Fruit fly (Drosophila melanogaster): Measurements from ENCODE around the gene Uba4.
A peak's percentile ranks its signal among the peaks of the same experiment; 100 is the strongest.

Gene Uba4

DNA sequence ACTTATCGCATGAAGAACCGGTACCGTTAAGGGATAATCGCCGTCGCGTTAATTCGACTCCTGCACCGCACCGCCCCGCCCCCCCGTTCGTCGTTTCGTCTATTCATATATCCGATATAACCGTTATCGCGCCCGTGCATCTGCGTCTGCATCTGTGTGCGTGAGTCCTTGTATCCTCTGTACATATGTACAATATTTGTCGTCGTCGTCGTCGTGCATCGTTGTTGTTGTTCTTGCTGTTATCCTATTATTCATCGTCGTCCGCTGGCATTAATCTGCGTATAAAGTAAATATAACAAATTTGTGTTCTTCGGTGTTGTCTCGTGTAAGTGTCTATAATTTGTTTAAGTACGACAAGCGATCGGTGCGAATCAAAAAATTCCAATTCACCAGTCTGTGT lies 27.4 kb downstream of the Uba4 start:
- TF ChIP-seq sv (GFP tag; optimal IDR thresholded peaks at IDR 0.05): no peak
- no peak for TF ChIP-seq Mio (GFP tag; optimal IDR thresholded peaks at IDR 0.05)
- no peak for TF ChIP-seq Sp1 (GFP tag; optimal IDR thresholded peaks at IDR 0.05)
- TF ChIP-seq tai (GFP tag; optimal IDR thresholded peaks at IDR 0.05): no peak
- TF ChIP-seq GATAd (GFP tag; optimal IDR thresholded peaks at IDR 0.05): no peak
- TF ChIP-seq psq (GFP tag; optimal IDR thresholded peaks at IDR 0.05): no peak
- no peak for TF ChIP-seq rgr (GFP tag; optimal IDR thresholded peaks at IDR 0.05)
- no peak for TF ChIP-seq Rel (GFP tag; optimal IDR thresholded peaks at IDR 0.05)
- TF ChIP-seq Rel (tag; optimal IDR thresholded peaks at IDR 0.05): no peak
- TF ChIP-seq HLH106 (tag; optimal IDR thresholded peaks at IDR 0.05): no peak
- no peak for TF ChIP-seq fru (GFP tag; optimal IDR thresholded peaks at IDR 0.05)
- TF ChIP-seq CG32264 (GFP tag; optimal IDR thresholded peaks at IDR 0.05): no peak
- TF ChIP-seq brk (GFP tag; optimal IDR thresholded peaks at IDR 0.05): no peak
- no peak for TF ChIP-seq Abd-B (GFP tag; optimal IDR thresholded peaks at IDR 0.05)
- no peak for TF ChIP-seq CrebA (GFP tag; optimal IDR thresholded peaks at IDR 0.05; ENCODE audit: borderline replicate concordance)
- no peak for TF ChIP-seq Dif (GFP tag; optimal IDR thresholded peaks at IDR 0.05; ENCODE audit: partially characterized antibody)
- no peak for TF ChIP-seq dmrt93B (GFP tag; optimal IDR thresholded peaks at IDR 0.05)

DNA sequence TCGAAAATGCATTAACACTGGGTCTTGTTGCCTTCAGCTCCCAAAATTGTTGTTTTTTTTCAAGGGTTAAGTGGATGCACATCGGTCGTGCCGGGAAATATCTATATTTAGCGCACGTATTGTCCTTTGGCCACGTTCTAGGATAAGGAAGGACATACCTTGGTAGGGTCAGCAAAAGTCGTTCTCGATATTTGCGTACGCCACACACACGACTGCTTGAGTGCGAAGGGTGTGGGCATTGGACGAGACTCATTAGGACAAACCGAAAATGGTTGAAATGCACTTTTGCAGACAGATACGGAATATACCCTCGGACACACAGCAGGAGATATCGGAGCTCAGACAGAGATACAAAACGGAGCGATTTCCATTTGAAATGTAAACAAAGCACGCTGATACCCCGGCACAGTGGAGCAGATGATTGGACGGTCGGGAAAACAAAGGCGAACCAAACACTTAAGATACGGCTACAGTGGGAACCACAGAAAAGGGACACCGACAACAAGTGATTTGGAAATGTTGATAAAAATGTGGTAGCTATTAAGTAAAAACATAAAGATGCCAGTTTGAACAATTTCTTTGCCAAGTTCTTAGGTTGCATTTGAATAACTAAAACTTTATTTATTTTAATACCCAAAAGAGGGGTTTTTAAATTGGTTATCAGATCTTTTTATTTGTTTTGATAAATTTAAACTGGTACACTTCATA lies 28.3 kb downstream of the Uba4 start:
- no peak for TF ChIP-seq N (GFP tag; optimal IDR thresholded peaks at IDR 0.05)
- no peak for TF ChIP-seq Sp1 (GFP tag; optimal IDR thresholded peaks at IDR 0.05)
- TF ChIP-seq Abd-B (GFP tag; optimal IDR thresholded peaks at IDR 0.05): no peak
- no peak for TF ChIP-seq Vsx2 (GFP tag; optimal IDR thresholded peaks at IDR 0.05; ENCODE audit: partially characterized antibody)
- TF ChIP-seq Myc (optimal IDR thresholded peaks at IDR 0.05): no peak

- TF ChIP-seq Hr83 (GFP tag; optimal IDR thresholded peaks at IDR 0.05; ENCODE audit: poor library complexity, severe bottlenecking) (no peak), woc (GFP tag; optimal IDR thresholded peaks at IDR 0.05) (no peak), Hr78 (GFP tag; optimal IDR thresholded peaks at IDR 0.05) (no peak), dmrt93B (GFP tag; optimal IDR thresholded peaks at IDR 0.05) (no peak), Hnf4 (GFP tag; optimal IDR thresholded peaks at IDR 0.05) (no peak), rgr (GFP tag; optimal IDR thresholded peaks at IDR 0.05) (no peak)
Observed at dm6 chr2L:8548118-8548517, 30.9 kb downstream of the Uba4 start.

DNA sequence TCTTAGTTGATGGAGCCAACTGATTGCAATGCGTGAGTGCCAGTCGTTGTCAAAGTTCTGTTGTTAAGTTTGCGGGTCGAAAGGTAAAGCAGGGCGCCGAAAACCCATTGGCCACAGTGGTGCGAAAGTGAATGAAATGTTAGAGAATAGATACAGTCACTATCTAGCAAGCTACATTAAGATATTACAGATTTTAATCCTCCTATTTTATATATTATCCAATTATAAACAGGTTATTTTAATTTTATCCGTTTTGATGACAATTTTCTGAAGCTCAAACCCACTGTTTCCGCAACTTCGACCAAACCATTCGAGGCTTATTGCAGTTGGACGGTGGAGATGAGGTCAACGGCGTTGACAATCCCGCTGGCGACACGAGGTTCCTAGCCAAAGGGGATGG lies 35.3 kb downstream of the Uba4 start:
- TF ChIP-seq Myc (optimal IDR thresholded peaks at IDR 0.05) (no peak), foxo (GFP tag; optimal IDR thresholded peaks at IDR 0.05) (peak in 1 of 2 experiments; percentile 17), h (GFP tag; optimal IDR thresholded peaks at IDR 0.05) (peak; percentile 15), CG9705 (GFP tag; optimal IDR thresholded peaks at IDR 0.05) (no peak), Dfd (GFP tag; optimal IDR thresholded peaks at IDR 0.05) (no peak)

dm6 chr2L:8553789-8554626 lies 36.8 kb downstream of the Uba4 start:
- TF ChIP-seq Mio (GFP tag; optimal IDR thresholded peaks at IDR 0.05) (no peak), h (GFP tag; optimal IDR thresholded peaks at IDR 0.05) (peak; percentile 45), psq (GFP tag; optimal IDR thresholded peaks at IDR 0.05) (peak; percentile 51), fru (GFP tag; optimal IDR thresholded peaks at IDR 0.05) (peak; percentile 70), Sp1 (GFP tag; optimal IDR thresholded peaks at IDR 0.05) (peak; percentile 8), ey (GFP tag; optimal IDR thresholded peaks at IDR 0.05) (peak; percentile 45), Myc (optimal IDR thresholded peaks at IDR 0.05) (no peak), br (GFP tag; optimal IDR thresholded peaks at IDR 0.05) (peak; percentile 36), foxo (GFP tag; optimal IDR thresholded peaks at IDR 0.05) (peak in 1 of 2 experiments; percentile 27), rgr (GFP tag; optimal IDR thresholded peaks at IDR 0.05) (peak; percentile 59), HLH106 (tag; optimal IDR thresholded peaks at IDR 0.05) (peak; percentile 28), dsf (GFP tag; optimal IDR thresholded peaks at IDR 0.05; ENCODE audit: borderline replicate concordance) (no peak), Hnf4 (GFP tag; optimal IDR thresholded peaks at IDR 0.05) (peak; percentile 17)

All from whole organism, wandering third instar larva.